Worm (Caenorhabditis elegans) whole organism, L4 larva: ENCODE measurements around the gene ZC190.10.
"Not testable (repeated sequence)": the region's sequence is repeated elsewhere in the genome, so short reads cannot be mapped to it uniquely, and the experiment has no call there.

ENCODE experiments used
- aha-1 ChIP-seq: fragments of 150-350 bp; peaks from one replicate; lab custom pipeline; 2014; ENCODE audit warnings: missing biosample characterization, missing genetic modification characterization
- ces-1 ChIP-seq: fragments of 150-350 bp; sonication (generic microtip); optimal IDR thresholded peaks from 4 replicates; lab custom pipeline; 2014; ENCODE audit warnings: missing biosample characterization, missing genetic modification reagents, missing genetic modification characterization
- dmd-6 ChIP-seq: fragments of 200-800 bp; sonication (Bioruptor generic); IDR thresholded peaks from 2 replicates; pipeline ENCODE4 v1.3.6; 2022; ENCODE audit warnings: missing genetic modification reagents, missing genetic modification characterization, missing compliant biosample characterization
- dpl-1 ChIP-seq: fragments of 150-350 bp; optimal IDR thresholded peaks from 2 replicates; lab custom pipeline; 2014; ENCODE audit warnings: missing biosample characterization, missing genetic modification reagents, missing genetic modification characterization
- lin-39 ChIP-seq: fragments of 150-350 bp; optimal IDR thresholded peaks from 2 replicates; lab custom pipeline; 2014; ENCODE audit warnings: missing biosample characterization, missing genetic modification reagents, missing genetic modification characterization
- nhr-237 ChIP-seq: sonication (generic microtip); optimal IDR thresholded peaks from 2 replicates; lab custom pipeline; 2017; ENCODE audit warnings: missing biosample characterization, missing genetic modification characterization
- nhr-41 ChIP-seq: fragments of 200-800 bp; sonication (Bioruptor generic); IDR thresholded peaks from 2 replicates; pipeline ENCODE4 v1.3.6; 2022; ENCODE audit warnings: missing genetic modification reagents, missing genetic modification characterization, missing compliant biosample characterization
- nhr-6 ChIP-seq: fragments of 150-350 bp; optimal IDR thresholded peaks from 2 replicates; lab custom pipeline; 2014; ENCODE audit warnings: missing biosample characterization, missing genetic modification characterization
- pha-4 ChIP-seq, 2 experiments: fragments of 150-350 bp in 1 of 2; fragments of 200-800 bp in 1 of 2; sonication (Bioruptor generic) in 1 of 2; IDR thresholded peaks in 1 of 2; optimal IDR thresholded peaks in 1 of 2; 2 replicates each; pipeline versions ENCODE4 v1.3.6 to Lab custom; 2014 to 2022; ENCODE audit warnings: missing genetic modification characterization in 2 of 2, missing genetic modification reagents in 2 of 2, missing biosample characterization in 1 of 2, missing compliant biosample characterization in 1 of 2
- saeg-2 ChIP-seq: fragments of 200-800 bp; sonication (Bioruptor generic); IDR thresholded peaks from 2 replicates; pipeline ENCODE4 v1.3.6; 2022; ENCODE audit warnings: missing genetic modification reagents, missing genetic modification characterization, missing compliant biosample characterization
- sdz-12 ChIP-seq: fragments of 200-800 bp; sonication (Bioruptor generic); optimal IDR thresholded peaks from 2 replicates; lab custom pipeline; 2018; ENCODE audit warnings: mild to moderate bottlenecking, missing genetic modification characterization, missing compliant biosample characterization
- snpc-4 ChIP-seq: fragments of 150-350 bp; optimal IDR thresholded peaks from 2 replicates; lab custom pipeline; 2014; ENCODE audit warnings: missing biosample characterization, missing genetic modification characterization
- unc-130 ChIP-seq: sonication (generic microtip); optimal IDR thresholded peaks from 2 replicates; lab custom pipeline; 2016; ENCODE audit warnings: missing genetic modification reagents, missing genetic modification characterization, missing compliant biosample characterization
- unc-62 ChIP-seq, 3 experiments: fragments of 150-350 bp in 1 of 3; sonication (generic microtip); optimal IDR thresholded peaks in 2 of 3; peaks in 1 of 3; 1 replicate in 1 of 3; 2 replicates in 2 of 3; lab custom pipeline; 2014 to 2017; ENCODE audit warnings: missing biosample characterization in 3 of 3, missing genetic modification characterization in 3 of 3, missing genetic modification reagents in 3 of 3, missing genotype in 1 of 3

DNA sequence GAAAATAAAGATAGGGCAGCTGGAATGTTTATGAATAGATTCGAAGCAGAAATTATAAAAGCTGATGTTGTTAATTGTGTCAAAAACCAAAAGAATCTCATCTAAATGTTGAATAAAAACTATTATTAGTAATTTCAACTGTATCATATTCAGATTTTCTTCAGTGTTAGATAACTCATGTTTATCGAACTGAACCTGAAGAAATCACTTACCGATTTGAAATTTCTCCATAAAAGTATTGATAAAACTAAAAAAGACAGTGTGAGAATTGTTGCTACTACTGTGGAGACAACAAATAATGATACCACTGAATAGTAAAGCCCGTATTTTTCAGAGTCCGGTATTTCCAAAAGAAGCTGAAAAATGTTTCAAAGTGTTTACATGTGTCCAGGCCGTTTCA lies 26.0 kb upstream of the ZC190.10 start, which contains the start of gene ZC196.8:
- not testable (repeated sequence) for TF ChIP-seq nhr-6 (tag; lab: Kevin White, UChicago); dmd-6; pha-4 (GFP tag; IDR thresholded peaks at IDR 0.05; lab: Robert Waterston, UW); pha-4 (tag; optimal IDR thresholded peaks at IDR 0.05; lab: Kevin White, UChicago); aha-1 (tag; lab: Kevin White, UChicago); ces-1; dpl-1; nhr-41 (GFP tag; lab: Robert Waterston, UW); unc-62 (GFP tag; optimal IDR thresholded peaks at IDR 0.05 in 1 of 2; lab: Kevin White, UChicago); unc-62 (tag; optimal IDR thresholded peaks at IDR 0.05; lab: Kevin White, UChicago); sdz-12 (GFP tag; lab: Kevin White, UChicago); unc-130 (GFP tag; lab: Kevin White, UChicago); saeg-2; snpc-4 (tag; lab: Kevin White, UChicago); lin-39; nhr-237 (tag; lab: Kevin White, UChicago)
